Worm (Caenorhabditis elegans): Measurements from ENCODE around the gene F43C9.1.

DNA sequence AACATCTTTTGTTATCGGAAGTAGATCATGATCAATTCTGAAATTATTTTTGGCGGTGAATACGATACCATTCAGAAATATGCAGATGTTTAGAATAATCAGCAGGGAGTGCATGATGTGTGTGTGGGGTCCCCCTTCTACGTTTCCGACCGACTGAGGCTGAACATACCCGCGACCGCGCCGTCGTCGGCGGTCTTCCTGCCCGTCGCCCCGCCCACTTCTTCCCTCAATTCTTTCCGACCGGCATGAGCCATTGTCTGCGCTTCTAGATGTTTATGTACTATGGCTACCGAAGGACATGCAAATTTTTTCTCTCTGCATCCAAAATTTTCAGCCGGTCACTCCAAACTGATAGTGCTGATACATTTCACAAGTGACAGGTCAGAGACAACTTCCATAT, 49.0 kb upstream of the F43C9.1 start:
- TF ChIP-seq unc-62 (GFP tag; optimal IDR thresholded peaks at IDR 0.05) (no peak), lir-3 (tag; optimal IDR thresholded peaks at IDR 0.05; ENCODE audit: poor library complexity) (no peak), isw-1 (GFP tag; IDR thresholded peaks at IDR 0.05) (no peak), pqm-1 (tag; optimal IDR thresholded peaks at IDR 0.05) (no peak), mep-1 (tag; optimal IDR thresholded peaks at IDR 0.05) (no peak), unc-30 (tag; optimal IDR thresholded peaks at IDR 0.05) (no peak), elt-3 (tag; optimal IDR thresholded peaks at IDR 0.05) (no peak), rnt-1 (tag; optimal IDR thresholded peaks at IDR 0.05) (no peak), alr-1 (tag; optimal IDR thresholded peaks at IDR 0.05; ENCODE audit: borderline replicate concordance) (no peak)

Measured in whole organism, L1 larva.